Fruit fly (Drosophila melanogaster) whole organism, pupa: ENCODE measurements around the gene CG15461.

ENCODE experiments used
- CG10348 ChIP-seq: fragments of 200-800 bp; sonication (Bioruptor generic); IDR thresholded peaks from 2 replicates; pipeline ENCODE4 v1.3.6; 2022; ENCODE audit warnings: missing biosample characterization, missing genetic modification characterization
- CG12605 ChIP-seq: fragments of 200-800 bp; sonication (Bioruptor generic); IDR thresholded peaks from 2 replicates; pipeline ENCODE4 v1.3.6; 2022; ENCODE audit warnings: missing biosample characterization, missing genetic modification characterization
- CG13204 ChIP-seq: fragments of 200-800 bp; sonication (Bioruptor generic); optimal IDR thresholded peaks from 2 replicates; lab custom pipeline; 2018; ENCODE audit warnings: missing biosample characterization, mild to moderate bottlenecking, missing genetic modification characterization, moderate library complexity
- CG14655 ChIP-seq: fragments of 200-800 bp; sonication (Bioruptor generic); optimal IDR thresholded peaks from 3 replicates; lab custom pipeline; 2017; ENCODE audit warnings: mild to moderate bottlenecking, missing biosample characterization, missing genetic modification reagents, missing genetic modification characterization
- CG15710 ChIP-seq: fragments of 200-800 bp; sonication (Bioruptor generic); optimal IDR thresholded peaks from 2 replicates; lab custom pipeline; 2018; ENCODE audit warnings: missing biosample characterization, mild to moderate bottlenecking, missing genetic modification characterization, moderate library complexity
- CG17806 ChIP-seq: fragments of 200-800 bp; sonication (Bioruptor generic); optimal IDR thresholded peaks from 2 replicates; lab custom pipeline; 2018; ENCODE audit warnings: missing biosample characterization, mild to moderate bottlenecking, missing genetic modification characterization, moderate library complexity
- CG32121 ChIP-seq: fragments of 200-800 bp; sonication (Bioruptor generic); IDR thresholded peaks from 2 replicates; pipeline ENCODE4 v1.3.6; 2022; ENCODE audit warnings: missing biosample characterization, missing genetic modification characterization
- CG34367 ChIP-seq: fragments of 200-800 bp; sonication (Bioruptor generic); optimal IDR thresholded peaks from 2 replicates; lab custom pipeline; 2018; ENCODE audit warnings: missing biosample characterization, mild to moderate bottlenecking, missing genetic modification characterization
- CG4496 ChIP-seq: fragments of 200-800 bp; sonication (Bioruptor generic); IDR thresholded peaks from 3 replicates; pipeline ENCODE4 v1.3.6; 2022; ENCODE audit warnings: missing biosample characterization, missing genetic modification characterization
- CG8159 ChIP-seq: fragments of 200-800 bp; sonication (Bioruptor generic); optimal IDR thresholded peaks from 3 replicates; lab custom pipeline; 2018; ENCODE audit warnings: missing biosample characterization, mild to moderate bottlenecking, missing genetic modification characterization, moderate library complexity
- CG8301 ChIP-seq: fragments of 200-800 bp; sonication (Bioruptor generic); optimal IDR thresholded peaks from 2 replicates; lab custom pipeline; 2018; ENCODE audit warnings: missing biosample characterization, mild to moderate bottlenecking, missing genetic modification characterization
- CG9948 ChIP-seq: fragments of 200-800 bp; sonication (Bioruptor generic); optimal IDR thresholded peaks from 2 replicates; lab custom pipeline; 2018; ENCODE audit warnings: missing biosample characterization, mild to moderate bottlenecking, missing genetic modification characterization, moderate library complexity
- D1 ChIP-seq: fragments of 200-800 bp; sonication (Bioruptor generic); optimal IDR thresholded peaks from 2 replicates; lab custom pipeline; 2018; ENCODE audit warnings: missing biosample characterization, mild to moderate bottlenecking, missing genetic modification characterization, moderate library complexity
- EcR ChIP-seq: fragments of 200-800 bp; sonication (Bioruptor generic); optimal IDR thresholded peaks from 3 replicates; lab custom pipeline; 2019; ENCODE audit warnings: missing biosample characterization, missing genetic modification characterization, mild to moderate bottlenecking, moderate library complexity, missing genetic modification reagents
- Ets98B ChIP-seq: fragments of 200-800 bp; sonication (Bioruptor generic); IDR thresholded peaks from 2 replicates; pipeline ENCODE4 v1.3.6; 2022; ENCODE audit warnings: missing biosample characterization, missing genetic modification characterization
- Pif1A ChIP-seq: fragments of 200-800 bp; sonication (Bioruptor generic); optimal IDR thresholded peaks from 3 replicates; lab custom pipeline; 2016; ENCODE audit warnings: missing biosample characterization, missing genetic modification characterization
- Pif1B ChIP-seq: fragments of 200-800 bp; sonication (Bioruptor generic); optimal IDR thresholded peaks from 3 replicates; lab custom pipeline; 2016; ENCODE audit warnings: missing biosample characterization, missing genetic modification characterization
- Snoo ChIP-seq: fragments of 200-800 bp; sonication (Bioruptor generic); optimal IDR thresholded peaks from 3 replicates; lab custom pipeline; 2017; ENCODE audit warnings: missing biosample characterization, mild to moderate bottlenecking, missing genetic modification characterization, inconsistent platforms
- fd96Ca ChIP-seq: fragments of 200-800 bp; sonication (Bioruptor generic); IDR thresholded peaks from 3 replicates; pipeline ENCODE4 v1.3.6; 2022; ENCODE audit warnings: missing biosample characterization, missing genetic modification characterization
- gl ChIP-seq: fragments of 200-800 bp; sonication (Bioruptor generic); optimal IDR thresholded peaks from 2 replicates; lab custom pipeline; 2018; ENCODE audit warnings: missing biosample characterization, mild to moderate bottlenecking, missing genetic modification characterization
- rn ChIP-seq: fragments of 200-800 bp; sonication (Bioruptor generic); IDR thresholded peaks from 2 replicates; pipeline ENCODE4 v1.3.6; 2022; ENCODE audit warnings: missing biosample characterization, missing genetic modification characterization

Gene CG15461

DNA sequence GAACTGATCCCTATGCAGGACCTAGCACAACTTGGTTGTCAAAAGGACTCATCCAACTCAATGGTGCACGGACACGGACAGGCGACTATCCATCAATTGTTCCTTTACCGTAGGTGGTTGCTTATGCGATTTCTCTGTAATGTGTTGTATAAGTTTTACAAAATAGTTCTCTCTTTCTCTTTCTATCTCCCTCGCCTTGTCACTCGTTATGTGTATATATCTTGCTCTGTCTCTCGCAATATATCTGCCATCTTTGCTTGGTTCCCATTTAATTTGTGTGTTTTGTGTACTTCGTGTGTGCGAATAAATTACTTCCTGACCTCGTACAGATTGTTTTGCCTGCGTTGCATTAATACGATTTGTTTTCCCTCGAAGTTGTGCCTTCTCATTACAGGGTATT lies 15.3 kb upstream of the CG15461 start:
- TF ChIP-seq fd96Ca (GFP tag; lab: Robert Waterston, UW), result no peak
- no peak for TF ChIP-seq CG9948
- TF ChIP-seq CG32121 (GFP tag; lab: Robert Waterston, UW), result no peak
- no peak for TF ChIP-seq Snoo (tag; lab: Kevin White, UChicago)
- TF ChIP-seq EcR (GFP tag; lab: Kevin White, UChicago), result no peak
- no peak for TF ChIP-seq gl (tag; lab: Kevin White, UChicago)

DNA sequence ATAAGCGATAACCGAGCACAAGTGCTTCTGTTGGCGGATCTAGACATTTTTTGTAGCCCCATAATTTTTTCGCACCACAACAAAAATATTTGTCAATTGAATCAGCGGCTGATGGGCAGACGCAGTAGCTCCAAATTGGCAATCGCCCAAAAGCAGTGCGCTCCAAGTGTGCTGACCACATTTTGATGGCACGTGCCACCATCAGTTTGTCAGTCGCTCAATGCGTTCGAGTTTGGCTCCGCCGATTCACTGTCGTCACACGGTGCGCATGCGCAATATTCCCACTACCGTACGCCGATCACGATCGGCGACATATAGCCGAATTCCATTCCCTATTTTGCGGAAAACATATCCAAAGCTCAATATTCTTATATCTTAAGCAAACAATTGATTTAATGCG lies 7.3 kb upstream of the CG15461 start:
- TF ChIP-seq Pif1A (GFP tag; lab: Kevin White, UChicago), result no peak
- TF ChIP-seq CG9948, result no peak
- no peak for TF ChIP-seq fd96Ca (GFP tag; lab: Robert Waterston, UW)
- no peak for TF ChIP-seq rn (GFP tag; lab: Robert Waterston, UW)
- no peak for TF ChIP-seq gl (tag; lab: Kevin White, UChicago)
- no peak for TF ChIP-seq CG13204 (GFP tag; lab: Kevin White, UChicago)
- TF ChIP-seq CG17806 (tag; lab: Kevin White, UChicago), result no peak
- no peak for TF ChIP-seq CG10348 (GFP tag; lab: Robert Waterston, UW)
- no peak for TF ChIP-seq CG14655 (GFP tag; lab: Kevin White, UChicago)
- no peak for TF ChIP-seq CG4496
- no peak for TF ChIP-seq Ets98B
- no peak for TF ChIP-seq D1

DNA sequence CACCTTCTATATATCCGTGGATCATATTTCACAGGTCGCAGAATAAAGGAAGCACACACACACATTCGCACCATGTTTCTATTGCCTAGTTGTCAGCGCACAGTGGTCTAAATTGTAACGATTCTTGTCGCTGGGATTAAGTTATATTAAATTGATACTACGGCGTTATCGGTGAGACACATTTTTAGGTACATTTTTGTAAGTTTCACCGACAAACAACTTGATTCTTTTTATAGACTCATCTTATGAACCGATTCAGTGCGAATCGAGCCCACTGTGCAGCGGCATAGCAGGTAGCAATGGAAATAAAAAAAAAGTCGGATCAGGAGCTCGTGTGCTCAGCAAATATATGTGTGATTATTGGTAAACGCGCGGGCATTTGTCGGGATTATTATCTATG lies 5.6 kb upstream of the CG15461 start:
- TF ChIP-seq CG32121 (GFP tag; lab: Robert Waterston, UW) (peak; percentile 58; the same call in 1 of the 2 replicates), CG9948 (peak; percentile 72), CG34367 (tag; lab: Kevin White, UChicago) (peak; percentile 68), fd96Ca (GFP tag; lab: Robert Waterston, UW) (peak; percentile 86), gl (tag; lab: Kevin White, UChicago) (no peak), CG15710 (tag; lab: Kevin White, UChicago) (peak; percentile 42), CG8159 (tag; lab: Kevin White, UChicago) (peak; percentile 61), CG4496 (peak; percentile 86), EcR (GFP tag; lab: Kevin White, UChicago) (no peak), Ets98B (peak; percentile 73), Pif1B (GFP tag; lab: Kevin White, UChicago) (peak; percentile 76), Snoo (tag; lab: Kevin White, UChicago) (peak; percentile 72), CG17806 (tag; lab: Kevin White, UChicago) (peak; percentile 62), Pif1A (GFP tag; lab: Kevin White, UChicago) (peak; percentile 79), CG14655 (GFP tag; lab: Kevin White, UChicago) (no peak), CG10348 (GFP tag; lab: Robert Waterston, UW) (peak; percentile 32; the same call in 1 of the 2 replicates), CG12605 (peak; percentile 51; the same call in 1 of the 2 replicates), rn (GFP tag; lab: Robert Waterston, UW) (no peak)

DNA sequence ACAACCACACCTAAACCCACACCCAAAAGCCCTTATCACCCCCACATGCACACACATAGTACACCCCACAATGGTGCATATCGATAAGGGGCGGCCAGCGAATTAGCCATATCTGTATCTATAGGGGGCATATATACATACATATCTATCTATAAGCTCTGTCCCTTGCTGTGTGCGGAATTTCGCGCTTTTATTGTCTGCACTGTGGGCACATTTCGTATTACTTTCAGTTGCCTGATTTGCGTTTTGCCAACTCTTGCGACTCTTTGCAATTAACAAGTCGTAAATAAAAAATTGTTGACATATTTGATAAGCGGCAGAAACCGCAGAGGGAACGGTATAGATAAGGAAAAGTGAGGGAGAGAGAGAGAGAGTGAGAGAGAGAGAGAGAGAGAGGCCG lies 4.6 kb upstream of the CG15461 start:
- TF ChIP-seq Ets98B (no peak), CG34367 (tag; lab: Kevin White, UChicago) (no peak), CG32121 (GFP tag; lab: Robert Waterston, UW) (no peak), CG8301 (tag; lab: Kevin White, UChicago) (no peak), CG14655 (GFP tag; lab: Kevin White, UChicago) (no peak), Snoo (tag; lab: Kevin White, UChicago) (no peak), Pif1A (GFP tag; lab: Kevin White, UChicago) (no peak), CG10348 (GFP tag; lab: Robert Waterston, UW) (no peak)

DNA sequence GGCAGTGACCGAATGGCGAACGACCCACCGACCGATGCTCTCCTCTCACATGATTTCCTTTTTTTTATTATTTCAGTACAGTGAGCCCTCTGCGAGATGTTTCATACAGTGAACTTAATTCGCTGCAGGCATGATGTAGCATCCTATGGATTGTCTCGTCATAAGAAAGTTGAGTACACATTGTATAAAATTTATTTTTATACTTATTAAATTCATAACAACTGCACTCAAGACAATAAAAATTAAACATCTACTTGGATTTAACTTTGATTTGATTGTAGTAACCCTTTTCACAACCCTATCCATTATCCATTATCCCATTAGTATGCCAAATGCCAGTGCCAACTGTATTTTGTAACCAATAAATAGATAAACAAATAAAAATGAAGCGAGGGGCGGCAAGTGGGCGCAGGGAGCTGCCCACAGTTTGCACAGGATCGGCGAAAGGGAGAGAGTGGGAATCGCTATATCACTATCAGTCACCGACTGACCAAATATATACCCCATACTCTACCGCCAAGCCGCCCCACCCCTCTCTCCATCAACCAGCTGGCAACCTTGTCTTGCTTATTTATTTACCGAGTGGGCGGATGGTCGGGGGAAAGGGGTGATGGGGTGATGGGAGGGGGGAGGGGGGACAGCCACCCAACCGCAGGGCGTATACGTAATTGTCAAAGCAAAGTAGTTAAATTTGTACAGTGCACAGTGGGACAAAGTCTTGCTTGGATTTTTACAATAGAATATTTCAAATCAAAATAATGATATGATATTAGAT lies 3.0 kb upstream of the CG15461 start:
- TF ChIP-seq Pif1B (GFP tag; lab: Kevin White, UChicago) (peak; percentile 54), CG14655 (GFP tag; lab: Kevin White, UChicago) (peak; percentile 72), CG17806 (tag; lab: Kevin White, UChicago) (peak; percentile 63), gl (tag; lab: Kevin White, UChicago) (no peak), CG13204 (GFP tag; lab: Kevin White, UChicago) (no peak), CG34367 (tag; lab: Kevin White, UChicago) (peak; percentile 29), CG4496 (peak; percentile 46; the same call in 1 of the 3 replicates), CG15710 (tag; lab: Kevin White, UChicago) (peak; percentile 63), CG8301 (tag; lab: Kevin White, UChicago) (peak; percentile 56), CG8159 (tag; lab: Kevin White, UChicago) (peak; percentile 78), D1 (no peak), CG9948 (peak; percentile 58), Snoo (tag; lab: Kevin White, UChicago) (no peak), Ets98B (no peak), CG10348 (GFP tag; lab: Robert Waterston, UW) (no peak), EcR (GFP tag; lab: Kevin White, UChicago) (peak; percentile 45), fd96Ca (GFP tag; lab: Robert Waterston, UW) (peak; percentile 54; the same call in 2 of the 3 replicates), CG32121 (GFP tag; lab: Robert Waterston, UW) (peak; percentile 66), rn (GFP tag; lab: Robert Waterston, UW) (no peak), Pif1A (GFP tag; lab: Kevin White, UChicago) (peak; percentile 51), CG12605 (no peak)
